Fruit fly (Drosophila melanogaster): ENCODE results near the gene Ccp84Ae.

Gene Ccp84Ae

dm6 chr3R:6665117-6665654 lies 26.4 kb downstream of the Ccp84Ae start (continued):
- TF ChIP-seq CG2120 (GFP tag; optimal IDR thresholded peaks at IDR 0.05), result no peak
- TF ChIP-seq CG10366 (GFP tag; IDR thresholded peaks at IDR 0.05), result no peak
- no peak for TF ChIP-seq p53 (GFP tag; optimal IDR thresholded peaks at IDR 0.05)
- TF ChIP-seq PHDP (tag; optimal IDR thresholded peaks at IDR 0.05), result no peak
- TF ChIP-seq unpg (GFP tag; optimal IDR thresholded peaks at IDR 0.05), result no peak
- TF ChIP-seq Side (GFP tag; optimal IDR thresholded peaks at IDR 0.05), result no peak
- TF ChIP-seq al (GFP tag; IDR thresholded peaks at IDR 0.05), result no peak
- TF ChIP-seq CG3407 (GFP tag; optimal IDR thresholded peaks at IDR 0.05), result peak; percentile 80
- no peak for TF ChIP-seq Antp (GFP tag; optimal IDR thresholded peaks at IDR 0.05)
- no peak for TF ChIP-seq lilli (GFP tag; optimal IDR thresholded peaks at IDR 0.05)
- TF ChIP-seq grau (tag; optimal IDR thresholded peaks at IDR 0.05), result peak; percentile 41
- no peak for TF ChIP-seq CG12659 (GFP tag; optimal IDR thresholded peaks at IDR 0.05)
- peak; percentile 36 for TF ChIP-seq Usf (GFP tag; optimal IDR thresholded peaks at IDR 0.05)
- no peak for TF ChIP-seq btn (GFP tag; optimal IDR thresholded peaks at IDR 0.05)
- no peak for TF ChIP-seq CG8089 (GFP tag; optimal IDR thresholded peaks at IDR 0.05)
- no peak for TF ChIP-seq schlank (tag; optimal IDR thresholded peaks at IDR 0.05)
- no peak for TF ChIP-seq jumu (GFP tag; optimal IDR thresholded peaks at IDR 0.05)
- TF ChIP-seq CG1529 (GFP tag; optimal IDR thresholded peaks at IDR 0.05), result peak; percentile 39
- no peak for TF ChIP-seq CG4617 (GFP tag; optimal IDR thresholded peaks at IDR 0.05; ENCODE audit: borderline replicate concordance)
- TF ChIP-seq Adf1 (GFP tag; IDR thresholded peaks at IDR 0.05), result no peak
- TF ChIP-seq gcm2 (GFP tag; optimal IDR thresholded peaks at IDR 0.05), result no peak
- TF ChIP-seq CG10147 (GFP tag; optimal IDR thresholded peaks at IDR 0.05), result no peak
- no peak for TF ChIP-seq CG7372 (GFP tag; IDR thresholded peaks at IDR 0.05)
- no peak for TF ChIP-seq CG12219 (GFP tag; optimal IDR thresholded peaks at IDR 0.05)
- no peak for TF ChIP-seq Fer3 (tag; optimal IDR thresholded peaks at IDR 0.05)
- no peak for TF ChIP-seq chinmo (GFP tag; IDR thresholded peaks at IDR 0.05; ENCODE audit: partially characterized antibody)
- no peak for TF ChIP-seq CG17568 (GFP tag; optimal IDR thresholded peaks at IDR 0.05)
- peak; percentile 67 for TF ChIP-seq CG1603 (tag; optimal IDR thresholded peaks at IDR 0.05)
- TF ChIP-seq chif (GFP tag; optimal IDR thresholded peaks at IDR 0.05), result no peak
- TF ChIP-seq kah (GFP tag; optimal IDR thresholded peaks at IDR 0.05), result no peak
- TF ChIP-seq CG30403 (GFP tag; optimal IDR thresholded peaks at IDR 0.05), result no peak
- 0 out of 3 replicates have a peak, but pooled peaks have one; percentile 51 for TF ChIP-seq CG2199 (GFP tag; IDR thresholded peaks at IDR 0.05)
- TF ChIP-seq CG14667 (GFP tag; IDR thresholded peaks at IDR 0.05), result no peak
- peak; percentile 15 for TF ChIP-seq CG15011 (GFP tag; optimal IDR thresholded peaks at IDR 0.05)
- TF ChIP-seq Taf1 (GFP tag; IDR thresholded peaks at IDR 0.05), result no peak
- no peak for TF ChIP-seq gem (tag; optimal IDR thresholded peaks at IDR 0.05)
- TF ChIP-seq Sox102F (GFP tag; optimal IDR thresholded peaks at IDR 0.05), result no peak
- no peak for TF ChIP-seq gcm (GFP tag; optimal IDR thresholded peaks at IDR 0.05)
- peak; percentile 3 for TF ChIP-seq Jarid2 (GFP tag; optimal IDR thresholded peaks at IDR 0.05)
- TF ChIP-seq ERR (GFP tag; optimal IDR thresholded peaks at IDR 0.05), result no peak
- no peak for TF ChIP-seq Hsf (GFP tag; optimal IDR thresholded peaks at IDR 0.05)
- TF ChIP-seq CG4282 (GFP tag; optimal IDR thresholded peaks at IDR 0.05), result no peak
- TF ChIP-seq CG5180 (GFP tag; optimal IDR thresholded peaks at IDR 0.05), result peak; percentile 90
- TF ChIP-seq CG18764 (GFP tag; optimal IDR thresholded peaks at IDR 0.05), result no peak
- no peak for TF ChIP-seq CG11247 (GFP tag; IDR thresholded peaks at IDR 0.05)
- no peak for TF ChIP-seq Ada2b (GFP tag; IDR thresholded peaks at IDR 0.05)
- TF ChIP-seq HLH4C (GFP tag; IDR thresholded peaks at IDR 0.05; ENCODE audit: partially characterized antibody), result no peak
- TF ChIP-seq ac (GFP tag; optimal IDR thresholded peaks at IDR 0.05), result peak; percentile 59
- no peak for TF ChIP-seq Camta (GFP tag; optimal IDR thresholded peaks at IDR 0.05)
- TF ChIP-seq sisA (GFP tag; IDR thresholded peaks at IDR 0.05), result 0 out of 2 replicates have a peak, but pooled peaks have one; percentile 28
- no peak for TF ChIP-seq sd (tag; optimal IDR thresholded peaks at IDR 0.05)
